Worm (Caenorhabditis elegans) whole organism, young adult: ENCODE data around the gene slc-36.1.
A peak's percentile ranks its signal among the peaks of the same experiment; 100 is the strongest.

Experiments
- F23B12.7 ChIP-seq: sonication (generic microtip); optimal IDR thresholded peaks from 2 replicates; lab custom pipeline; 2017; ENCODE audit warnings: missing genetic modification characterization, mild to moderate bottlenecking, missing compliant biosample characterization, antibody characterized with exemption, moderate library complexity; ENCODE audit not compliant: insufficient read depth
- K12H6.12 ChIP-seq: fragments of 200-800 bp; sonication (Bioruptor generic); optimal IDR thresholded peaks from 2 replicates; lab custom pipeline; 2018; ENCODE audit warnings: mild to moderate bottlenecking, missing genetic modification characterization, missing compliant biosample characterization
- attf-5 ChIP-seq: fragments of 200-800 bp; sonication (Bioruptor generic); optimal IDR thresholded peaks from 2 replicates; lab custom pipeline; 2018; ENCODE audit warnings: mild to moderate bottlenecking, missing genetic modification characterization, missing compliant biosample characterization
- ceh-91 ChIP-seq: fragments of 200-800 bp; sonication (Bioruptor generic); IDR thresholded peaks from 2 replicates; pipeline ENCODE4 v1.3.6; 2022; ENCODE audit warnings: missing genetic modification reagents, missing genetic modification characterization, missing compliant biosample characterization
- hmg-1.2 ChIP-seq: fragments of 200-800 bp; sonication (Bioruptor generic); IDR thresholded peaks from 2 replicates; pipeline ENCODE4 v1.3.6; 2022; ENCODE audit warnings: missing genetic modification reagents, missing genetic modification characterization, missing compliant biosample characterization
- mxl-1 ChIP-seq: sonication (generic microtip); optimal IDR thresholded peaks from 2 replicates; lab custom pipeline; 2016; ENCODE audit warnings: missing genetic modification characterization, missing compliant biosample characterization
- nhr-80 ChIP-seq: sonication (generic microtip); optimal IDR thresholded peaks from 2 replicates; lab custom pipeline; 2016; ENCODE audit warnings: missing genetic modification characterization, missing compliant biosample characterization

slc-36.1 gene

ce11 chrIII:13359847-13360246 lies 52.5 kb downstream of the slc-36.1 start:
- TF ChIP-seq nhr-80 (tag; lab: Kevin White, UChicago) (peak; percentile 60), mxl-1 (no peak), hmg-1.2 (GFP tag; lab: Robert Waterston, UW) (peak; percentile 10; the same call in 1 of the 2 replicates), ceh-91 (GFP tag; lab: Robert Waterston, UW) (no peak), K12H6.12 (peak; percentile 40), F23B12.7 (tag; lab: Kevin White, UChicago) (peak; percentile 41), attf-5 (GFP tag; lab: Kevin White, UChicago) (peak; percentile 67)
